Fruit fly (Drosophila melanogaster) whole organism, embryonic: Measurements from ENCODE around the gene Src64B.

ENCODE experiments used
- Antp ChIP-seq: fragments of 200-800 bp; sonication (Bioruptor generic); optimal IDR thresholded peaks from 3 replicates; lab custom pipeline; 2016; ENCODE audit warnings: missing biosample characterization, missing genetic modification characterization
- CG30431 ChIP-seq: fragments of 200-800 bp; sonication (Bioruptor generic); optimal IDR thresholded peaks from 2 replicates; lab custom pipeline; 2017; ENCODE audit warnings: missing biosample characterization, missing genetic modification characterization
- CG3163 ChIP-seq: fragments of 200-800 bp; sonication (Bioruptor generic); optimal IDR thresholded peaks from 3 replicates; lab custom pipeline; 2016; ENCODE audit warnings: missing biosample characterization, missing genetic modification characterization
- CG4282 ChIP-seq: fragments of 200-800 bp; sonication (Bioruptor generic); optimal IDR thresholded peaks from 2 replicates; lab custom pipeline; 2016; ENCODE audit warnings: missing biosample characterization, missing genetic modification characterization
- CG43689 ChIP-seq: fragments of 200-800 bp; sonication (Bioruptor generic); IDR thresholded peaks from 2 replicates; pipeline ENCODE4 v1.3.6; 2022; ENCODE audit warnings: missing biosample characterization, missing genetic modification characterization
- CG4424 ChIP-seq: fragments of 200-800 bp; sonication (Bioruptor generic); optimal IDR thresholded peaks from 3 replicates; lab custom pipeline; 2016; ENCODE audit warnings: missing biosample characterization, missing genetic modification characterization
- CG4730 ChIP-seq: fragments of 200-800 bp; sonication (Bioruptor generic); IDR thresholded peaks from 2 replicates; pipeline ENCODE4 v1.3.6; 2022; ENCODE audit warnings: missing biosample characterization, missing genetic modification characterization
- CG6854 ChIP-seq: fragments of 200-800 bp; sonication (Bioruptor generic); optimal IDR thresholded peaks from 3 replicates; lab custom pipeline; 2017; ENCODE audit warnings: missing biosample characterization, mild to moderate bottlenecking, missing genetic modification characterization
- CG7839 ChIP-seq: fragments of 200-800 bp; sonication (Bioruptor generic); optimal IDR thresholded peaks from 3 replicates; lab custom pipeline; 2018; ENCODE audit warnings: missing biosample characterization, mild to moderate bottlenecking, missing genetic modification characterization, moderate library complexity
- CG8290 ChIP-seq, 3 experiments: fragments of 200-800 bp; sonication (Bioruptor generic); optimal IDR thresholded peaks; 2 replicates each; lab custom pipeline; 2016 to 2019; ENCODE audit warnings: missing biosample characterization in 3 of 3, missing genetic modification characterization in 3 of 3, mild to moderate bottlenecking in 2 of 3, moderate library complexity in 1 of 3
- CG8765 ChIP-seq: fragments of 200-800 bp; sonication (Bioruptor generic); IDR thresholded peaks from 2 replicates; pipeline ENCODE4 v1.3.6; 2022; ENCODE audit warnings: missing biosample characterization, missing genetic modification characterization
- CG9215 ChIP-seq: fragments of 200-800 bp; sonication (Bioruptor generic); IDR thresholded peaks from 2 replicates; pipeline ENCODE4 v1.3.6; 2022; ENCODE audit warnings: missing biosample characterization, missing genetic modification characterization
- CG9609 ChIP-seq: fragments of 200-800 bp; sonication (Bioruptor generic); optimal IDR thresholded peaks from 3 replicates; lab custom pipeline; 2016; ENCODE audit warnings: missing biosample characterization, missing genetic modification characterization
- CG9876 ChIP-seq: fragments of 200-800 bp; sonication (Bioruptor generic); optimal IDR thresholded peaks from 2 replicates; lab custom pipeline; 2016; ENCODE audit warnings: missing biosample characterization, missing genetic modification characterization
- CG9932 ChIP-seq: fragments of 200-800 bp; sonication (Bioruptor generic); IDR thresholded peaks from 2 replicates; pipeline ENCODE4 v1.3.6; 2022; ENCODE audit warnings: missing biosample characterization, missing genetic modification characterization
- CTCF ChIP-seq: fragments of 200-800 bp; sonication (Bioruptor generic); optimal IDR thresholded peaks from 2 replicates; lab custom pipeline; 2017; ENCODE audit warnings: missing biosample characterization, mild to moderate bottlenecking, missing genetic modification characterization, moderate library complexity
- Dad ChIP-seq: fragments of 200-800 bp; sonication (Bioruptor generic); optimal IDR thresholded peaks from 3 replicates; lab custom pipeline; 2016; ENCODE audit warnings: missing biosample characterization, missing genetic modification characterization
- Elba2 ChIP-seq: fragments of 200-800 bp; sonication (Bioruptor generic); optimal IDR thresholded peaks from 3 replicates; lab custom pipeline; 2016; ENCODE audit warnings: missing biosample characterization, missing genetic modification characterization
- Hmr ChIP-seq: fragments of 200-800 bp; sonication (Bioruptor generic); optimal IDR thresholded peaks from 3 replicates; lab custom pipeline; 2017; ENCODE audit warnings: mild to moderate bottlenecking, missing biosample characterization, missing genetic modification reagents, missing genetic modification characterization
- Lim3 ChIP-seq: fragments of 200-800 bp; sonication (Bioruptor generic); IDR thresholded peaks from 2 replicates; pipeline ENCODE4 v1.3.6; 2022; ENCODE audit warnings: missing biosample characterization, missing genetic modification characterization
- NC2β ChIP-seq: fragments of 200-800 bp; sonication (Bioruptor generic); optimal IDR thresholded peaks from 2 replicates; lab custom pipeline; 2016; ENCODE audit warnings: missing biosample characterization, missing genetic modification characterization
- NK7.1 ChIP-seq: fragments of 200-800 bp; sonication (Bioruptor generic); optimal IDR thresholded peaks from 3 replicates; lab custom pipeline; 2016; ENCODE audit warnings: missing biosample characterization, missing genetic modification characterization
- Oli ChIP-seq: fragments of 200-800 bp; sonication (Bioruptor generic); optimal IDR thresholded peaks from 2 replicates; lab custom pipeline; 2018; ENCODE audit warnings: missing biosample characterization, mild to moderate bottlenecking, missing genetic modification characterization, moderate library complexity
- Optix ChIP-seq: fragments of 200-800 bp; sonication (Bioruptor generic); IDR thresholded peaks from 3 replicates; pipeline ENCODE4 v1.3.6; 2022; ENCODE audit warnings: missing biosample characterization, missing genetic modification characterization
- Taf1 ChIP-seq: fragments of 200-800 bp; sonication (Bioruptor generic); IDR thresholded peaks from 2 replicates; pipeline ENCODE4 v1.3.6; 2022; ENCODE audit warnings: missing biosample characterization, missing genetic modification characterization
- Trl ChIP-seq, 3 experiments: fragments of >200 bp in 2 of 3; fragments of 200-800 bp in 1 of 3; sonication (Bioruptor generic) in 1 of 3; optimal IDR thresholded peaks; 2 replicates in 1 of 3; 3 replicates in 2 of 3; lab custom pipeline; 2016 to 2017; ENCODE audit warnings: missing biosample characterization in 1 of 3, missing genetic modification characterization in 1 of 3
- bab2 ChIP-seq: fragments of 200-800 bp; sonication (Bioruptor generic); optimal IDR thresholded peaks from 2 replicates; lab custom pipeline; 2016; ENCODE audit warnings: missing biosample characterization, missing genetic modification characterization
- chm ChIP-seq: fragments of 200-800 bp; sonication (Bioruptor generic); IDR thresholded peaks from 2 replicates; pipeline ENCODE4 v1.3.6; 2022; ENCODE audit warnings: missing biosample characterization, missing genetic modification characterization
- ci ChIP-seq: fragments of 200-800 bp; sonication (Bioruptor generic); IDR thresholded peaks from 3 replicates; pipeline ENCODE4 v1.3.6; 2022; ENCODE audit warnings: missing biosample characterization, missing genetic modification characterization
- gro ChIP-seq: fragments of 200-800 bp; sonication (Bioruptor generic); optimal IDR thresholded peaks from 2 replicates; lab custom pipeline; 2016; ENCODE audit warnings: missing biosample characterization, missing genetic modification characterization
- hb ChIP-seq: fragments of 200-800 bp; sonication (Bioruptor generic); IDR thresholded peaks from 3 replicates; pipeline ENCODE4 v1.3.6; 2022; ENCODE audit warnings: missing biosample characterization, missing genetic modification characterization; ENCODE audit not compliant: partially characterized antibody
- ind ChIP-seq: fragments of 200-800 bp; sonication (Bioruptor generic); optimal IDR thresholded peaks from 3 replicates; lab custom pipeline; 2016; ENCODE audit warnings: missing biosample characterization, missing genetic modification characterization
- jing ChIP-seq: fragments of 200-800 bp; sonication (Bioruptor generic); optimal IDR thresholded peaks from 2 replicates; lab custom pipeline; 2018; ENCODE audit warnings: missing biosample characterization, mild to moderate bottlenecking, missing genetic modification characterization
- ken ChIP-seq: fragments of 200-800 bp; sonication (Bioruptor generic); IDR thresholded peaks from 3 replicates; pipeline ENCODE4 v1.3.6; 2022; ENCODE audit warnings: missing biosample characterization, missing genetic modification characterization
- lbe ChIP-seq: fragments of 200-800 bp; sonication (Bioruptor generic); optimal IDR thresholded peaks from 2 replicates; lab custom pipeline; 2016; ENCODE audit warnings: missing biosample characterization, mild to moderate bottlenecking, missing genetic modification characterization
- nom ChIP-seq: fragments of 200-800 bp; sonication (Bioruptor generic); optimal IDR thresholded peaks from 2 replicates; lab custom pipeline; 2017; ENCODE audit warnings: missing biosample characterization, missing genetic modification characterization, mild to moderate bottlenecking, moderate library complexity, missing genetic modification reagents
- prd ChIP-seq, 3 experiments: fragments of >200 bp in 2 of 3; fragments of 200-800 bp in 1 of 3; sonication (Bioruptor generic) in 1 of 3; optimal IDR thresholded peaks in 2 of 3; IDR thresholded peaks in 1 of 3; 2 replicates in 2 of 3; 3 replicates in 1 of 3; pipeline versions ENCODE4 v1.3.6 to Lab custom; 2017 to 2022; ENCODE audit warnings: missing biosample characterization in 1 of 3, missing genetic modification characterization in 1 of 3
- sqz ChIP-seq: fragments of 200-800 bp; sonication (Bioruptor generic); optimal IDR thresholded peaks from 3 replicates; lab custom pipeline; 2018; ENCODE audit warnings: missing biosample characterization, mild to moderate bottlenecking, missing genetic modification characterization
- sr ChIP-seq: fragments of 200-800 bp; sonication (Bioruptor generic); IDR thresholded peaks from 3 replicates; pipeline ENCODE4 v1.3.6; 2022; ENCODE audit warnings: missing biosample characterization, missing genetic modification characterization
- zf30C ChIP-seq: fragments of 200-800 bp; sonication (Bioruptor generic); optimal IDR thresholded peaks from 3 replicates; lab custom pipeline; 2018; ENCODE audit warnings: missing biosample characterization, mild to moderate bottlenecking, missing genetic modification characterization

Gene Src64B

DNA sequence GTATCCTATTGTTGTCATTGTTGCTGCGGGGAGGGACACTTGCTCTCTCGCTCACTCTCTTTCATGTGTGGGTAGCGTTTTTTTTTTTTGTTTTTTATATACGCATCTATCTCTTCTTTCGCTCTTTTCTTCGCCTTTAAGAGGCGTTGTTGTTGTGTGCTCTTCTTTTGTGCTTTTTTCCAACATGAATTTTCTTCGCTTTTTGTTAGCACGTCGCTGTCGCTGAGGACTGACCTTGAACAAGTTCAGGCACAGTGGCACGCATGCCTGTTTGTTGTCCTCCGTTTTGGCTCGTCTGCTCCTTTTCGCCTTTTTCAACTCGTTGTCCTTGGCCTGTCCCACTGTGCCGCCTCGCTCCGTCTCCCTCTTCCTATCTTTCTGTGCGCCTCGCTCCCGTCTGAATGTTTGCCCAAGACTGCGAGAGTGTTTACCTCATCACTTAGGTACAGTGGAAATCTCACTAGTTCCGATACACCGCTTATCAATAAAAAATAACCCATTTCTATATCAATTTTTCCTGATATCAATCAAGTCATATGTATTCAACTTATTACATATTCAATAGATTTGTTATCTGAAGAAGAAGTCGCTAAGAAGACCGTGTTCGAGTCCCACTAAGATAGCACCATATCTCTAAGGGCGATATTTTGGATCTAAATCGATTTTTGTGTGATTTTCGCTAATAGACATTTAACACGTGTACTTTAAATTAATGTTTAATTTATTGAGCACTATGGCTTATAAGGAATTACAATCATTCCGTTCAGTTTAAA, 82.8 kb downstream of the Src64B start (continued):
- TF ChIP-seq jing (GFP tag; lab: Kevin White, UChicago) (no peak), NK7.1 (GFP tag; lab: Kevin White, UChicago) (peak; percentile 12), Hmr (GFP tag; lab: Kevin White, UChicago) (peak; percentile 23), Optix (GFP tag; lab: Robert Waterston, UW) (0 out of 3 replicates have a peak, but pooled peaks have one; percentile 47), ind (peak; percentile 40), prd (optimal IDR thresholded peaks at IDR 0.05; lab: Kevin White, UChicago) (no peak), prd (GFP tag; IDR thresholded peaks at IDR 0.05; lab: Robert Waterston, UW) (peak; percentile 69), nom (GFP tag; lab: Kevin White, UChicago) (peak; percentile 100), Elba2 (no peak), hb (GFP tag; lab: Robert Waterston, UW) (no peak), sqz (peak; percentile 95), Trl (optimal IDR thresholded peaks at IDR 0.05; lab: Kevin White, UChicago) (peak; percentile 48 to 80), Trl (GFP tag; optimal IDR thresholded peaks at IDR 0.05; lab: Kevin White, UChicago) (peak; percentile 54), CG4730 (GFP tag; lab: Robert Waterston, UW) (peak; percentile 23; the same call in 1 of the 2 replicates), CTCF (GFP tag; lab: Kevin White, UChicago) (no peak), bab2 (GFP tag; lab: Kevin White, UChicago) (no peak), NC2β (GFP tag; lab: Kevin White, UChicago) (peak; percentile 27), CG4282 (GFP tag; lab: Kevin White, UChicago) (peak; percentile 80), CG7839 (tag; lab: Kevin White, UChicago) (peak; percentile 25), Lim3 (GFP tag; lab: Robert Waterston, UW) (no peak), Dad (GFP tag; lab: Kevin White, UChicago) (peak; percentile 22), CG9215 (GFP tag; lab: Robert Waterston, UW) (peak; percentile 34; the same call in 1 of the 2 replicates), CG9609 (peak; percentile 45), sr (peak; percentile 76), ken (GFP tag; lab: Robert Waterston, UW) (0 out of 3 replicates have a peak, but pooled peaks have one; percentile 25), gro (GFP tag; lab: Kevin White, UChicago) (peak; percentile 13), Oli (tag; lab: Kevin White, UChicago) (peak; percentile 1), lbe (peak; percentile 27), zf30C (no peak), CG4424 (GFP tag; lab: Kevin White, UChicago) (peak; percentile 5), ci (peak; percentile 60; the same call in 1 of the 3 replicates), Antp (peak; percentile 63), Taf1 (GFP tag; lab: Robert Waterston, UW) (peak; percentile 42; the same call in 1 of the 2 replicates), CG9932 (GFP tag; lab: Robert Waterston, UW) (peak; percentile 74), CG43689 (peak; percentile 8; the same call in 1 of the 2 replicates), CG8765 (GFP tag; lab: Robert Waterston, UW) (peak; percentile 37; the same call in 1 of the 2 replicates), CG6854 (GFP tag; lab: Kevin White, UChicago) (no peak), chm (GFP tag; lab: Robert Waterston, UW) (peak; percentile 43; the same call in 1 of the 2 replicates), CG3163 (GFP tag; lab: Kevin White, UChicago) (peak; percentile 92), CG9876 (GFP tag; lab: Kevin White, UChicago) (peak; percentile 49), CG30431 (peak; percentile 13), CG8290 (GFP tag; optimal IDR thresholded peaks at IDR 0.05; lab: Kevin White, UChicago) (no peak), CG8290 (tag; optimal IDR thresholded peaks at IDR 0.05; lab: Kevin White, UChicago) (peak in 1 of 2 experiments; percentile 69)
